Worm (Caenorhabditis elegans) whole organism, L2 larva: ENCODE measurements around the gene Y116A8B.4.

Experiments
- C34F6.9 ChIP-seq: fragments of 150-350 bp; optimal IDR thresholded peaks from 2 replicates; lab custom pipeline; 2014; ENCODE audit warnings: missing biosample characterization, missing genetic modification characterization
- F13H6.1 ChIP-seq: sonication (generic microtip); optimal IDR thresholded peaks from 2 replicates; lab custom pipeline; 2016; ENCODE audit warnings: missing genetic modification characterization, missing compliant biosample characterization
- R02D3.7 ChIP-seq: fragments of 150-350 bp; optimal IDR thresholded peaks from 2 replicates; lab custom pipeline; 2014; ENCODE audit warnings: missing biosample characterization, missing genetic modification characterization
- Y55F3AM.14 ChIP-seq: fragments of 200-800 bp; sonication (Bioruptor generic); optimal IDR thresholded peaks from 2 replicates; lab custom pipeline; 2018; ENCODE audit warnings: mild to moderate bottlenecking, missing genetic modification characterization, missing compliant biosample characterization
- ZK546.5 ChIP-seq: sonication (generic microtip); optimal IDR thresholded peaks from 2 replicates; lab custom pipeline; 2017; ENCODE audit warnings: missing biosample characterization, missing genetic modification characterization
- alr-1 ChIP-seq: fragments of 150-350 bp; optimal IDR thresholded peaks from 2 replicates; lab custom pipeline; 2014; ENCODE audit warnings: missing biosample characterization, missing genetic modification characterization
- aly-2 ChIP-seq: fragments of 150-350 bp; optimal IDR thresholded peaks from 2 replicates; lab custom pipeline; 2014; ENCODE audit warnings: missing biosample characterization, missing genetic modification characterization
- ama-1 ChIP-seq: fragments of 150-350 bp; optimal IDR thresholded peaks from 2 replicates; lab custom pipeline; 2018; ENCODE audit warnings: inconsistent platforms
- blmp-1 ChIP-seq: sonication (generic microtip); optimal IDR thresholded peaks from 2 replicates; lab custom pipeline; 2017; ENCODE audit warnings: missing genetic modification characterization, mild to moderate bottlenecking, missing compliant biosample characterization, antibody characterized with exemption, moderate library complexity; ENCODE audit not compliant: insufficient read depth
- ceh-16 ChIP-seq: fragments of 150-350 bp; optimal IDR thresholded peaks from 2 replicates; lab custom pipeline; 2014; ENCODE audit warnings: missing biosample characterization, missing genetic modification characterization
- ceh-82 ChIP-seq: fragments of 150-350 bp; optimal IDR thresholded peaks from 2 replicates; lab custom pipeline; 2014; ENCODE audit warnings: missing biosample characterization, missing genetic modification characterization
- crh-2 ChIP-seq: sonication (generic microtip); optimal IDR thresholded peaks from 2 replicates; lab custom pipeline; 2017; ENCODE audit warnings: missing biosample characterization, missing genetic modification characterization
- dmd-4 ChIP-seq: sonication (generic microtip); optimal IDR thresholded peaks from 2 replicates; lab custom pipeline; 2017; ENCODE audit warnings: missing biosample characterization, missing genetic modification characterization
- elt-3 ChIP-seq: sonication (generic microtip); optimal IDR thresholded peaks from 2 replicates; lab custom pipeline; 2017; ENCODE audit warnings: missing biosample characterization, missing genetic modification characterization
- fos-1 ChIP-seq: fragments of 150-350 bp; optimal IDR thresholded peaks from 2 replicates; lab custom pipeline; 2014; ENCODE audit warnings: missing biosample characterization, missing genetic modification characterization
- gmeb-1 ChIP-seq: fragments of 150-350 bp; optimal IDR thresholded peaks from 2 replicates; lab custom pipeline; 2014; ENCODE audit warnings: missing biosample characterization, missing genetic modification characterization
- lin-11 ChIP-seq: fragments of 150-350 bp; sonication (generic microtip); optimal IDR thresholded peaks from 2 replicates; lab custom pipeline; 2014; ENCODE audit warnings: missing biosample characterization, missing genetic modification characterization, inconsistent platforms, mixed read lengths
- lin-13 ChIP-seq: fragments of 150-350 bp; optimal IDR thresholded peaks from 2 replicates; lab custom pipeline; 2014; ENCODE audit warnings: missing biosample characterization, missing genetic modification reagents, missing genetic modification characterization
- lsy-2 ChIP-seq, 2 experiments: fragments of 150-350 bp in 1 of 2; sonication (generic microtip) in 1 of 2; optimal IDR thresholded peaks; 2 replicates each; lab custom pipeline; 2014 to 2017; ENCODE audit warnings: missing biosample characterization in 2 of 2, missing genetic modification characterization in 2 of 2
- mab-5 ChIP-seq: fragments of 150-350 bp; optimal IDR thresholded peaks from 2 replicates; lab custom pipeline; 2014; ENCODE audit warnings: missing biosample characterization, missing genetic modification characterization
- mbf-1 ChIP-seq: sonication (generic microtip); optimal IDR thresholded peaks from 2 replicates; lab custom pipeline; 2017; ENCODE audit warnings: missing biosample characterization, missing genetic modification characterization
- nhr-10 ChIP-seq: sonication (generic microtip); optimal IDR thresholded peaks from 2 replicates; lab custom pipeline; 2017; ENCODE audit warnings: missing biosample characterization, missing genetic modification characterization
- nhr-11 ChIP-seq: fragments of 150-350 bp; optimal IDR thresholded peaks from 2 replicates; lab custom pipeline; 2014; ENCODE audit warnings: missing biosample characterization, missing genetic modification characterization
- nhr-12 ChIP-seq: fragments of 150-350 bp; optimal IDR thresholded peaks from 2 replicates; lab custom pipeline; 2014; ENCODE audit warnings: missing biosample characterization, missing genetic modification characterization
- nhr-129 ChIP-seq: fragments of 150-350 bp; optimal IDR thresholded peaks from 2 replicates; lab custom pipeline; 2014; ENCODE audit warnings: missing biosample characterization, missing genetic modification characterization
- nhr-23 ChIP-seq: fragments of 150-350 bp; optimal IDR thresholded peaks from 2 replicates; lab custom pipeline; 2014; ENCODE audit warnings: missing biosample characterization, missing genetic modification reagents, missing genetic modification characterization
- nhr-237 ChIP-seq: fragments of 150-350 bp; optimal IDR thresholded peaks from 2 replicates; lab custom pipeline; 2014; ENCODE audit warnings: missing biosample characterization, missing genetic modification characterization
- nhr-6 ChIP-seq: fragments of 150-350 bp; optimal IDR thresholded peaks from 2 replicates; lab custom pipeline; 2014; ENCODE audit warnings: missing biosample characterization, missing genetic modification characterization
- peb-1 ChIP-seq: fragments of 150-350 bp; optimal IDR thresholded peaks from 2 replicates; lab custom pipeline; 2014; ENCODE audit warnings: missing biosample characterization, missing genetic modification characterization
- sem-4 ChIP-seq: fragments of 150-350 bp; optimal IDR thresholded peaks from 2 replicates; lab custom pipeline; 2014; ENCODE audit warnings: missing biosample characterization, missing genetic modification reagents, missing genetic modification characterization
- skn-1 ChIP-seq: sonication (generic microtip); optimal IDR thresholded peaks from 2 replicates; lab custom pipeline; 2017; ENCODE audit warnings: missing biosample characterization, missing genetic modification characterization
- sma-3 ChIP-seq: sonication (generic microtip); optimal IDR thresholded peaks from 2 replicates; lab custom pipeline; 2016; ENCODE audit warnings: missing genetic modification reagents, missing genetic modification characterization, missing compliant biosample characterization
- sma-9 ChIP-seq, 2 experiments: fragments of 150-350 bp in 1 of 2; sonication (generic microtip) in 1 of 2; optimal IDR thresholded peaks; 2 replicates each; lab custom pipeline; 2014 to 2016; ENCODE audit warnings: missing genetic modification characterization in 2 of 2, mild to moderate bottlenecking in 1 of 2, missing biosample characterization in 1 of 2, missing compliant biosample characterization in 1 of 2, missing genetic modification reagents in 1 of 2, moderate library complexity in 1 of 2
- unc-39 ChIP-seq: fragments of 150-350 bp; optimal IDR thresholded peaks from 2 replicates; lab custom pipeline; 2014; ENCODE audit warnings: missing biosample characterization, missing genetic modification characterization
- unc-55 ChIP-seq: fragments of 150-350 bp; sonication (generic microtip); optimal IDR thresholded peaks from 3 replicates; lab custom pipeline; 2014; ENCODE audit warnings: missing biosample characterization, missing genetic modification reagents, missing genetic modification characterization
- unc-62 ChIP-seq: fragments of 150-350 bp; optimal IDR thresholded peaks from 2 replicates; lab custom pipeline; 2014; ENCODE audit warnings: missing biosample characterization, missing genetic modification reagents, missing genetic modification characterization
- zag-1 ChIP-seq: fragments of 150-350 bp; optimal IDR thresholded peaks from 2 replicates; lab custom pipeline; 2014; ENCODE audit warnings: missing biosample characterization, missing genetic modification characterization
- ztf-1 ChIP-seq: fragments of 200-800 bp; sonication (Bioruptor generic); conservative IDR thresholded peaks from 2 replicates; pipeline ENCODE4 v1.3.6; 2022; ENCODE audit warnings: missing genetic modification characterization, missing compliant biosample characterization
- ztf-11 ChIP-seq: sonication (generic microtip); optimal IDR thresholded peaks from 2 replicates; lab custom pipeline; 2017; ENCODE audit warnings: missing biosample characterization, missing genetic modification characterization
- ztf-4 ChIP-seq: fragments of 150-350 bp; optimal IDR thresholded peaks from 2 replicates; lab custom pipeline; 2014; ENCODE audit warnings: missing biosample characterization, missing genetic modification characterization

The Y116A8B.4 gene

ce11 chrIV:17232899-17233298 lies 9.3 kb downstream of the Y116A8B.4 start:
- no peak for TF ChIP-seq nhr-23 (tag; lab: Kevin White, UChicago)
- no peak for TF ChIP-seq nhr-12 (tag; lab: Kevin White, UChicago)
- no peak for TF ChIP-seq F13H6.1 (tag; lab: Kevin White, UChicago)
- TF ChIP-seq unc-39: no peak
- no peak for TF ChIP-seq mab-5 (tag; lab: Kevin White, UChicago)
- no peak for TF ChIP-seq fos-1
- no peak for TF ChIP-seq ztf-4 (tag; lab: Kevin White, UChicago)
- TF ChIP-seq zag-1 (tag; lab: Kevin White, UChicago): no peak
- no peak for TF ChIP-seq mbf-1 (tag; lab: Kevin White, UChicago)

- TF ChIP-seq C34F6.9 (tag; lab: Kevin White, UChicago) (peak; percentile 3), mbf-1 (tag; lab: Kevin White, UChicago) (no peak)
These were observed 9.9 kb downstream of the Y116A8B.4 start for ce11 chrIV:17233494-17233893.

ce11 chrIV:17237029-17237428 lies 13.5 kb downstream of the Y116A8B.4 start:
- TF ChIP-seq lin-11 (tag; lab: Kevin White, UChicago) (no peak), sem-4 (no peak), ztf-1 (GFP tag; lab: Robert Waterston, UW) (no peak), nhr-12 (tag; lab: Kevin White, UChicago) (no peak), elt-3 (tag; lab: Kevin White, UChicago) (no peak), F13H6.1 (tag; lab: Kevin White, UChicago) (no peak), ama-1 (no peak), ceh-82 (tag; lab: Kevin White, UChicago) (no peak), sma-9 (GFP tag; optimal IDR thresholded peaks at IDR 0.05; lab: Kevin White, UChicago) (no peak), sma-9 (tag; optimal IDR thresholded peaks at IDR 0.05; lab: Kevin White, UChicago) (no peak), unc-55 (GFP tag; lab: Kevin White, UChicago) (no peak), nhr-23 (tag; lab: Kevin White, UChicago) (no peak), nhr-11 (no peak), nhr-129 (tag; lab: Kevin White, UChicago) (no peak), sma-3 (no peak), mab-5 (tag; lab: Kevin White, UChicago) (no peak), nhr-237 (tag; lab: Kevin White, UChicago) (no peak), aly-2 (tag; lab: Kevin White, UChicago) (no peak), R02D3.7 (tag; lab: Kevin White, UChicago) (no peak)

ce11 chrIV:17238951-17239350 lies 15.4 kb downstream of the Y116A8B.4 start:
- TF ChIP-seq gmeb-1 (no peak), ama-1 (no peak), nhr-129 (tag; lab: Kevin White, UChicago) (no peak), nhr-23 (tag; lab: Kevin White, UChicago) (no peak), peb-1 (no peak), elt-3 (tag; lab: Kevin White, UChicago) (no peak), dmd-4 (no peak), lin-13 (GFP tag; lab: Kevin White, UChicago) (no peak), Y55F3AM.14 (GFP tag; lab: Kevin White, UChicago) (no peak), sem-4 (no peak), nhr-6 (no peak), crh-2 (tag; lab: Kevin White, UChicago) (no peak), fos-1 (no peak), lsy-2 (tag; optimal IDR thresholded peaks at IDR 0.05; lab: Kevin White, UChicago) (no peak), aly-2 (tag; lab: Kevin White, UChicago) (no peak), ZK546.5 (tag; lab: Kevin White, UChicago) (no peak), lin-11 (tag; lab: Kevin White, UChicago) (no peak), alr-1 (no peak)

- TF ChIP-seq Y55F3AM.14 (GFP tag; lab: Kevin White, UChicago) (no peak), peb-1 (no peak), ama-1 (no peak), ztf-11 (tag; lab: Kevin White, UChicago) (no peak), ceh-82 (tag; lab: Kevin White, UChicago) (no peak), blmp-1 (tag; lab: Kevin White, UChicago) (no peak), fos-1 (peak; percentile 97), nhr-12 (tag; lab: Kevin White, UChicago) (no peak), unc-62 (no peak), skn-1 (no peak), sma-3 (peak; percentile 26), zag-1 (tag; lab: Kevin White, UChicago) (no peak), crh-2 (tag; lab: Kevin White, UChicago) (peak; percentile 68), F13H6.1 (tag; lab: Kevin White, UChicago) (peak; percentile 72), unc-55 (GFP tag; lab: Kevin White, UChicago) (no peak), gmeb-1 (peak; percentile 58), aly-2 (tag; lab: Kevin White, UChicago) (no peak), ztf-4 (tag; lab: Kevin White, UChicago) (no peak), C34F6.9 (tag; lab: Kevin White, UChicago) (no peak), nhr-129 (tag; lab: Kevin White, UChicago) (no peak), unc-39 (no peak), R02D3.7 (tag; lab: Kevin White, UChicago) (no peak), sma-9 (GFP tag; optimal IDR thresholded peaks at IDR 0.05; lab: Kevin White, UChicago) (peak; percentile 91), sma-9 (tag; optimal IDR thresholded peaks at IDR 0.05; lab: Kevin White, UChicago) (no peak), nhr-10 (tag; lab: Kevin White, UChicago) (no peak), ceh-16 (no peak)
These were observed 21.6 kb downstream of the Y116A8B.4 start, which contains the start of gene ZK550.2 for ce11 chrIV:17245200-17245599. ZK550.2 (plus strand) TSS chrIV:17245584.
